Fruit fly (Drosophila melanogaster): ENCODE results near the gene GAA1.

Gene GAA1

DNA sequence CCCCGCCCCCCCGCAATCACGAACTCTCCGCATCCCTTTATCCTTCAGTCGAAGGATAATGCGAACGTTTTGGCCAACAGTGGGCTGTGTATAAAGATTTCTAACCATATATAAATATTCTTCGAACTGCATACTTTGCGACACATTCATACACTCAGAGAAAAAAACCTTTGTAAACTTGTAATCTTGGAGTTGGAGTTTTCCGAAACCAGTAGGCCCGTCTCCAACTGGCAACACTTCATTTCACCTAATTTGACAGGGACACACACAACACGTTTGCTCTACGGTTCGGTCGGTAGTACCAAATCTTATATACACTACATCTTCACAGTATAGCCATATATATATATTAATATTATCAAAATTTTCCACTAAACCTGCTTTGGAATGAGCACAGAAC is 4.4 kb downstream of the GAA1 start, which contains the start of gene CG15764:
Gene CG15764, plus strand, starts transcription at position 301 of the 400 bp plus-strand sequence.
- TF ChIP-seq toe (GFP tag; optimal IDR thresholded peaks at IDR 0.05) (no peak), CG5204 (GFP tag; optimal IDR thresholded peaks at IDR 0.05) (no peak), bab1 (GFP tag; optimal IDR thresholded peaks at IDR 0.05) (no peak), CG11617 (GFP tag; optimal IDR thresholded peaks at IDR 0.05) (no peak)

DNA sequence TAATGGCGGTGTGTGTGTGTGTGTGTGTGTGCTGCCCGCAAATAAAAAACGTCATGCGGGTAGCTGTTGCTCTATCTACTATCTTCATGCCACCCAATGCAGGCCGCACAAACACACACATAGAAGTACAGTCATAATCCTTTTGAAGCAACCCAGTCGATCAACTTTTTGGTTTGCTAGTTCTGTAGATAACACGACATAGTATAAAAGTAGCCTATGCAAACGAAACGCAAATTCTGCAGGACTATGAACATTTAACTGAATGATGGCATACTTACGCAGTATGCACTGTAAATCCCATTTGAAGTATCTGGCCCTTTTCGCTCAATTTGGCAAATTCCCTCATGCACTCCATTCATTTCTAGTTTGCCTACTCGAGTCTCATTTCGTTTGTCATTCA is 7.1 kb downstream of the GAA1 start:
- TF ChIP-seq Crg-1 (GFP tag; optimal IDR thresholded peaks at IDR 0.05) = no peak
- TF ChIP-seq Hr96 (GFP tag; optimal IDR thresholded peaks at IDR 0.05) = no peak
- TF ChIP-seq toe (GFP tag; optimal IDR thresholded peaks at IDR 0.05) = no peak
- no peak for TF ChIP-seq bab1 (GFP tag; optimal IDR thresholded peaks at IDR 0.05)
- TF ChIP-seq CG12768 (GFP tag; optimal IDR thresholded peaks at IDR 0.05) = no peak
- no peak for TF ChIP-seq CG5204 (GFP tag; optimal IDR thresholded peaks at IDR 0.05)
- no peak for TF ChIP-seq CG7101 (tag; optimal IDR thresholded peaks at IDR 0.05)
- no peak for TF ChIP-seq CG11617 (GFP tag; optimal IDR thresholded peaks at IDR 0.05)
- no peak for TF ChIP-seq CG7045 (GFP tag; optimal IDR thresholded peaks at IDR 0.05)

DNA sequence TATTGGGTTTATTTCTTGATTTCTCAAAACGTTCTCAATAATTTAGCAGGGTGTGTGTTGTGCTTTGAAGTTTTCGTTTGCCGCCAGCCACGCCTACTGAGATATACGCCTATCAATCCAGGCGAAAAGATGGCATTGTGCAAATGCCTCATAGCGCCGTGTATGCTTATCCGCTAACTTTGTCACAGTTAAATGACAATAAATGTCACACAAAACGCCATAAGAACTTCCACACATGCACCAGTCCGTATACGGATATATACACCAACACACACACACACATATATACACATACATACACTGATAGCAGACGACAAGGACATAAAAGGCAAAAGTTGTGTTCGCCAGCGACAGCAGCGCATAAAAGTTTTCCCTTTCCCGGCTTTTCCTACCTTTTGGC is 8.1 kb downstream of the GAA1 start, which contains the start of gene CG43137:
Gene CG43137, minus strand, starts transcription at position 101 of the 400 bp plus-strand sequence.
- TF ChIP-seq CG33017 (tag; optimal IDR thresholded peaks at IDR 0.05) (no peak), tj (GFP tag; optimal IDR thresholded peaks at IDR 0.05) (no peak), CG11617 (GFP tag; optimal IDR thresholded peaks at IDR 0.05) (no peak), CG1620 (GFP tag; optimal IDR thresholded peaks at IDR 0.05) (no peak), Clk (GFP tag; optimal IDR thresholded peaks at IDR 0.05) (no peak), Crg-1 (GFP tag; optimal IDR thresholded peaks at IDR 0.05) (no peak), CG5204 (GFP tag; optimal IDR thresholded peaks at IDR 0.05) (no peak), cnc (optimal IDR thresholded peaks at IDR 0.05) (no peak), bab1 (GFP tag; optimal IDR thresholded peaks at IDR 0.05) (no peak), kay (GFP tag; ENCODE audit: borderline replicate concordance) (no peak), ovo (GFP tag; optimal IDR thresholded peaks at IDR 0.05) (no peak), Mnt (GFP tag; optimal IDR thresholded peaks at IDR 0.05) (no peak), CG12768 (GFP tag; optimal IDR thresholded peaks at IDR 0.05) (no peak)

DNA sequence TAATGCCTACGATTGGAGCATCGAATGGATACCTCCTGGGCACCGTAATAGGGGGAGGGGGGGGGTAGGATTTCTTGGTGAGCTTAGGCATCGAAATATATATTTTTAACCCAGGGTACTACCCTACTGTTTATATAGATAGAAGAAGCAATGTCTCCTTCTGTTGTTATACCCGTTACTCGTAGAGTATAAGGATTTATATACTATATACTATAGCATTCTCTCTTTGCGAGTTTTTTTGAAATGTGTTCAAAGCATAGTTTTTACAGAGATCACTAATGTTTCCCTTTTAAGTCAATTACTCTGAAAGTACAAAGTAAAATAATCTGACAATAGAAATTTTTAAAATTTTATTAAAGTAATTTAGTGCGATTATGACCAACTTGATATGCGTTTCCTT is 19.7 kb downstream of the GAA1 start, which contains the start of gene CG43136:
Gene CG43136, plus strand, starts transcription at position 301 of the 400 bp plus-strand sequence.
- TF ChIP-seq CG33017 (tag; optimal IDR thresholded peaks at IDR 0.05) (no peak), CG7101 (tag; optimal IDR thresholded peaks at IDR 0.05) (no peak)

DNA sequence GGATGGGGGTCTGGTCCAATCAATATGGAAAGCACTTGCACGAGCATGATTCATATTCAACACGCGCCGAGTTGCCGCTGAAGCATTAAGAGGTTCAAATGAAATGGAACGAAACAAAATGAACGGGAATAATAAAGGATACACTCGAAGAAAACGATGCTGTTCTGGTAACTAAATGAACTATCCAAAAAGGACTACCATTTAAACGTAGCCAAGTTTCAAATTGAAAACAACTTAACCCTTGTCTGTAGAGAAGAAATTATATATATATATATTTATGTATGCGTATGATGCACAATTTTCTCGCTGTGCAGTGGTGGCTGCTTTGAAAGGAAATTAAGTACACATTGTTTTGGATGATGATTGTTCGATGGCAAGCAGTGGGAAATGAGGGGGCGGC is 20.5 kb downstream of the GAA1 start:
- TF ChIP-seq CG5204 (GFP tag; optimal IDR thresholded peaks at IDR 0.05) = no peak
- no peak for TF ChIP-seq kay (GFP tag; ENCODE audit: borderline replicate concordance)
- no peak for TF ChIP-seq toe (GFP tag; optimal IDR thresholded peaks at IDR 0.05)
- no peak for TF ChIP-seq bab1 (GFP tag; optimal IDR thresholded peaks at IDR 0.05)
- no peak for TF ChIP-seq pad (GFP tag; optimal IDR thresholded peaks at IDR 0.05)
- TF ChIP-seq CG1620 (GFP tag; optimal IDR thresholded peaks at IDR 0.05) = no peak
- TF ChIP-seq tj (GFP tag; optimal IDR thresholded peaks at IDR 0.05) = no peak
- TF ChIP-seq Clk (GFP tag; optimal IDR thresholded peaks at IDR 0.05) = no peak
- no peak for TF ChIP-seq cnc (optimal IDR thresholded peaks at IDR 0.05)
- TF ChIP-seq cic (GFP tag; optimal IDR thresholded peaks at IDR 0.05) = no peak
- TF ChIP-seq Mnt (GFP tag; optimal IDR thresholded peaks at IDR 0.05) = no peak
- TF ChIP-seq CG11617 (GFP tag; optimal IDR thresholded peaks at IDR 0.05) = no peak
- TF ChIP-seq CG33017 (tag; optimal IDR thresholded peaks at IDR 0.05) = no peak
- TF ChIP-seq ovo (GFP tag; optimal IDR thresholded peaks at IDR 0.05) = no peak
- no peak for TF ChIP-seq Hr96 (GFP tag; optimal IDR thresholded peaks at IDR 0.05)
- no peak for TF ChIP-seq CG14711 (tag; optimal IDR thresholded peaks at IDR 0.05)
- no peak for TF ChIP-seq Crg-1 (GFP tag; optimal IDR thresholded peaks at IDR 0.05)
- no peak for TF ChIP-seq CG7101 (tag; optimal IDR thresholded peaks at IDR 0.05)
- TF ChIP-seq CG12768 (GFP tag; optimal IDR thresholded peaks at IDR 0.05) = no peak

DNA sequence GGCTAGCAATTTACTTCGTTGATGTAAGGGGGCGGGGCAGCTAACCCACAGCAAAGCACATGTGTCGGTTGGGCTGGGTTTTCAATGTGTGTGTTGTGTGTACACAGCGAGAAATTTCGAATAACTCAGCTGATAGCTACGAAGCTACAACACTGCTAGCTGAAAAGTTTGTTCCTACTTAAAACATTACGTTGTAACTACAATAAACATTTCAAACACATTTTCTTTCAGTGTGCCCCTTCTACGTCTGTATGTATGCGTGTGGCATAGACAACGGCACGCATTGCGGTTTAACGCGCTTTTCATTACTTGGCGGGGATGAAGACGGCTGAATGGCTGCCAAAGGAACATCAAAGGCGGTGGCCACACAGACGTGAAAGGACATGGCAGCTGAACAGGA is 25.6 kb downstream of the GAA1 start:
- no peak for TF ChIP-seq CG12768 (GFP tag; optimal IDR thresholded peaks at IDR 0.05)
- no peak for TF ChIP-seq CG5204 (GFP tag; optimal IDR thresholded peaks at IDR 0.05)
- no peak for TF ChIP-seq pad (GFP tag; optimal IDR thresholded peaks at IDR 0.05)
- no peak for TF ChIP-seq kay (GFP tag; ENCODE audit: borderline replicate concordance)
- TF ChIP-seq Mnt (GFP tag; optimal IDR thresholded peaks at IDR 0.05) = no peak
- no peak for TF ChIP-seq bab1 (GFP tag; optimal IDR thresholded peaks at IDR 0.05)
- TF ChIP-seq Crg-1 (GFP tag; optimal IDR thresholded peaks at IDR 0.05) = no peak
- no peak for TF ChIP-seq toe (GFP tag; optimal IDR thresholded peaks at IDR 0.05)
- no peak for TF ChIP-seq CG33017 (tag; optimal IDR thresholded peaks at IDR 0.05)
- no peak for TF ChIP-seq CG7101 (tag; optimal IDR thresholded peaks at IDR 0.05)
- no peak for TF ChIP-seq Hr96 (GFP tag; optimal IDR thresholded peaks at IDR 0.05)
- TF ChIP-seq cnc (optimal IDR thresholded peaks at IDR 0.05) = no peak
- TF ChIP-seq cic (GFP tag; optimal IDR thresholded peaks at IDR 0.05) = no peak
- no peak for TF ChIP-seq Clk (GFP tag; optimal IDR thresholded peaks at IDR 0.05)
- TF ChIP-seq CG11617 (GFP tag; optimal IDR thresholded peaks at IDR 0.05) = no peak
- no peak for TF ChIP-seq ovo (GFP tag; optimal IDR thresholded peaks at IDR 0.05)

DNA sequence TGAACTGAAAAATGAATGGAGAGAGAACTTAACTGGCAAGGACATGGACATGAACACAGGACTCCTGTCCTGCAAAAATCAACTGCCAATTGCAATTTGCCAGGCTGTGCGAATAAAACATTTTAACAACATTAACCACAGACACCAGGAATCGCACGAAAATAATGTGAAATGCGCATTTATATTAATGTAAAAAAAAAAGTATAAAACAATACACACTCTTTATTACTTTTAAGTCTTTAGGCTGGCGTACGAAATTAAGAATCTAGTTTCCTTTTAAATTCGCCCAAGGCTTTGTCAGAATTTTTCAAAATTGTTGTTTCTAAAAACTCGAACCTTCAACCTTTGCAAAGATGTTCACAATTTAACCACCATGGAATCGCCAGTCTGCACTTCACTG is 28.2 kb downstream of the GAA1 start, which contains the start of gene CG12729:
Gene CG12729, plus strand, starts transcription at position 301 of the 400 bp plus-strand sequence.
- TF ChIP-seq CG1620 (GFP tag; optimal IDR thresholded peaks at IDR 0.05) (no peak), kay (GFP tag; ENCODE audit: borderline replicate concordance) (no peak), bab1 (GFP tag; optimal IDR thresholded peaks at IDR 0.05) (no peak), Mnt (GFP tag; optimal IDR thresholded peaks at IDR 0.05) (no peak), cnc (optimal IDR thresholded peaks at IDR 0.05) (no peak), tj (GFP tag; optimal IDR thresholded peaks at IDR 0.05) (no peak), ovo (GFP tag; optimal IDR thresholded peaks at IDR 0.05) (no peak), CG7045 (GFP tag; optimal IDR thresholded peaks at IDR 0.05) (no peak), toe (GFP tag; optimal IDR thresholded peaks at IDR 0.05) (no peak), CG33017 (tag; optimal IDR thresholded peaks at IDR 0.05) (no peak)
